Worm (Caenorhabditis elegans): ENCODE data around the gene ccdc-55.

Gene ccdc-55

ce11 chrIII:4195306-4196008 lies 26.9 kb upstream of the ccdc-55 start (continued):
- TF ChIP-seq egl-18 (GFP tag; IDR thresholded peaks at IDR 0.05) (no peak), Y95B8A.8 (GFP tag; IDR thresholded peaks at IDR 0.05) (no peak), lir-1 (GFP tag; conservative IDR thresholded peaks at IDR 0.05) (no peak), mcd-1 (GFP tag; IDR thresholded peaks at IDR 0.05) (0 out of 2 replicates have a peak, but pooled peaks have one; percentile 19), lsy-27 (tag; optimal IDR thresholded peaks at IDR 0.05; ENCODE audit: borderline replicate concordance, insufficient read depth) (no peak), sptf-2 (GFP tag; optimal IDR thresholded peaks at IDR 0.05) (no peak), nfya-1 (tag; optimal IDR thresholded peaks at IDR 0.05; ENCODE audit: borderline replicate concordance, insufficient read depth) (no peak), ama-1 (optimal IDR thresholded peaks at IDR 0.05) (peak; percentile 96), ama-1 (GFP tag; optimal IDR thresholded peaks at IDR 0.05) (peak in 1 of 2 experiments; percentile 68), unc-62 (GFP tag; optimal IDR thresholded peaks at IDR 0.05) (no peak), ztf-26 (tag; optimal IDR thresholded peaks at IDR 0.05) (peak; percentile 56), akir-1 (GFP tag; optimal IDR thresholded peaks at IDR 0.05) (no peak), egrh-3 (GFP tag; IDR thresholded peaks at IDR 0.05) (no peak), ztf-28 (GFP tag; IDR thresholded peaks at IDR 0.05) (no peak), atf-7 (tag; optimal IDR thresholded peaks at IDR 0.05) (peak; percentile 84), rec-8 (tag; optimal IDR thresholded peaks at IDR 0.05) (peak in 1 of 2 experiments; percentile 29), snpc-3.4 (tag; optimal IDR thresholded peaks at IDR 0.05) (peak; percentile 76), hsf-1 (GFP tag; IDR thresholded peaks at IDR 0.05) (peak; percentile 30; the same call in 1 of the 2 replicates), B0019.2 (GFP tag; conservative IDR thresholded peaks at IDR 0.05) (no peak), hmg-20 (GFP tag; IDR thresholded peaks at IDR 0.05) (peak; percentile 81), attf-3 (GFP tag; conservative IDR thresholded peaks at IDR 0.05) (no peak), ceh-40 (GFP tag; IDR thresholded peaks at IDR 0.05) (peak; percentile 64; the same call in 1 of the 2 replicates), mxl-1 (tag; optimal IDR thresholded peaks at IDR 0.05) (peak; percentile 11), C06A6.2 (GFP tag; conservative IDR thresholded peaks at IDR 0.05) (peak; percentile 58; the same call in 1 of the 2 replicates), nhr-120 (GFP tag; IDR thresholded peaks at IDR 0.05) (peak; percentile 93), bed-2 (GFP tag; IDR thresholded peaks at IDR 0.05) (no peak), dpl-1 (GFP tag; optimal IDR thresholded peaks at IDR 0.05) (no peak), ztf-3 (GFP tag; optimal IDR thresholded peaks at IDR 0.05) (no peak), ztf-18 (tag; optimal IDR thresholded peaks at IDR 0.05) (no peak), attf-6 (GFP tag; IDR thresholded peaks at IDR 0.05) (0 out of 2 replicates have a peak, but pooled peaks have one; percentile 9), T07F8.4 (tag; optimal IDR thresholded peaks at IDR 0.05) (no peak), Y53G8AR.9 (GFP tag; conservative IDR thresholded peaks at IDR 0.05) (peak; percentile 94)

- TF ChIP-seq somi-1 (GFP tag; optimal IDR thresholded peaks at IDR 0.05) (no peak), cebp-2 (GFP tag; IDR thresholded peaks at IDR 0.05) (0 out of 2 replicates have a peak, but pooled peaks have one; percentile 57), sea-2 (GFP tag; IDR thresholded peaks at IDR 0.05) (no peak), C06A6.2 (GFP tag; conservative IDR thresholded peaks at IDR 0.05) (no peak), nhr-27 (tag; optimal IDR thresholded peaks at IDR 0.05) (no peak), hlh-12 (tag; optimal IDR thresholded peaks at IDR 0.05) (no peak), hmg-1.2 (GFP tag; IDR thresholded peaks at IDR 0.05) (0 out of 2 replicates have a peak, but pooled peaks have one; percentile 11), athp-1 (tag; optimal IDR thresholded peaks at IDR 0.05) (no peak), madf-8 (GFP tag; conservative IDR thresholded peaks at IDR 0.05) (no peak), egl-44 (GFP tag; IDR thresholded peaks at IDR 0.05) (no peak), hlh-26 (GFP tag; conservative IDR thresholded peaks at IDR 0.05) (no peak), nfyb-1 (GFP tag; IDR thresholded peaks at IDR 0.05) (no peak), tlf-1 (GFP tag; optimal IDR thresholded peaks at IDR 0.05) (peak; percentile 13), lin-35 (GFP tag; optimal IDR thresholded peaks at IDR 0.05) (no peak), nfya-1 (tag; optimal IDR thresholded peaks at IDR 0.05; ENCODE audit: borderline replicate concordance, insufficient read depth) (no peak), K12H6.12 (tag; optimal IDR thresholded peaks at IDR 0.05) (no peak), ama-1 (optimal IDR thresholded peaks at IDR 0.05) (no peak), ama-1 (GFP tag; optimal IDR thresholded peaks at IDR 0.05) (peak in 1 of 2 experiments; percentile 66)
Measured at ce11 chrIII:4194349-4195110, 26.0 kb upstream of the ccdc-55 start.

Measured in whole organism, young adult.